Fruit fly (Drosophila melanogaster) whole organism, pupa: ENCODE results near the gene CG2147.

ENCODE experiments used
- CG10348 ChIP-seq: fragments of 200-800 bp; sonication (Bioruptor generic); IDR thresholded peaks from 2 replicates; pipeline ENCODE4 v1.3.6; 2022; ENCODE audit warnings: missing biosample characterization, missing genetic modification characterization
- CG12605 ChIP-seq: fragments of 200-800 bp; sonication (Bioruptor generic); IDR thresholded peaks from 2 replicates; pipeline ENCODE4 v1.3.6; 2022; ENCODE audit warnings: missing biosample characterization, missing genetic modification characterization
- CG13204 ChIP-seq: fragments of 200-800 bp; sonication (Bioruptor generic); optimal IDR thresholded peaks from 2 replicates; lab custom pipeline; 2018; ENCODE audit warnings: missing biosample characterization, mild to moderate bottlenecking, missing genetic modification characterization, moderate library complexity
- CG14655 ChIP-seq: fragments of 200-800 bp; sonication (Bioruptor generic); optimal IDR thresholded peaks from 3 replicates; lab custom pipeline; 2017; ENCODE audit warnings: mild to moderate bottlenecking, missing biosample characterization, missing genetic modification reagents, missing genetic modification characterization
- CG15710 ChIP-seq: fragments of 200-800 bp; sonication (Bioruptor generic); optimal IDR thresholded peaks from 2 replicates; lab custom pipeline; 2018; ENCODE audit warnings: missing biosample characterization, mild to moderate bottlenecking, missing genetic modification characterization, moderate library complexity
- CG17806 ChIP-seq: fragments of 200-800 bp; sonication (Bioruptor generic); optimal IDR thresholded peaks from 2 replicates; lab custom pipeline; 2018; ENCODE audit warnings: missing biosample characterization, mild to moderate bottlenecking, missing genetic modification characterization, moderate library complexity
- CG32121 ChIP-seq: fragments of 200-800 bp; sonication (Bioruptor generic); IDR thresholded peaks from 2 replicates; pipeline ENCODE4 v1.3.6; 2022; ENCODE audit warnings: missing biosample characterization, missing genetic modification characterization
- CG34367 ChIP-seq: fragments of 200-800 bp; sonication (Bioruptor generic); optimal IDR thresholded peaks from 2 replicates; lab custom pipeline; 2018; ENCODE audit warnings: missing biosample characterization, mild to moderate bottlenecking, missing genetic modification characterization
- CG4496 ChIP-seq: fragments of 200-800 bp; sonication (Bioruptor generic); IDR thresholded peaks from 3 replicates; pipeline ENCODE4 v1.3.6; 2022; ENCODE audit warnings: missing biosample characterization, missing genetic modification characterization
- CG8159 ChIP-seq: fragments of 200-800 bp; sonication (Bioruptor generic); optimal IDR thresholded peaks from 3 replicates; lab custom pipeline; 2018; ENCODE audit warnings: missing biosample characterization, mild to moderate bottlenecking, missing genetic modification characterization, moderate library complexity
- CG8301 ChIP-seq: fragments of 200-800 bp; sonication (Bioruptor generic); optimal IDR thresholded peaks from 2 replicates; lab custom pipeline; 2018; ENCODE audit warnings: missing biosample characterization, mild to moderate bottlenecking, missing genetic modification characterization
- CG9948 ChIP-seq: fragments of 200-800 bp; sonication (Bioruptor generic); optimal IDR thresholded peaks from 2 replicates; lab custom pipeline; 2018; ENCODE audit warnings: missing biosample characterization, mild to moderate bottlenecking, missing genetic modification characterization, moderate library complexity
- D1 ChIP-seq: fragments of 200-800 bp; sonication (Bioruptor generic); optimal IDR thresholded peaks from 2 replicates; lab custom pipeline; 2018; ENCODE audit warnings: missing biosample characterization, mild to moderate bottlenecking, missing genetic modification characterization, moderate library complexity
- EcR ChIP-seq: fragments of 200-800 bp; sonication (Bioruptor generic); optimal IDR thresholded peaks from 3 replicates; lab custom pipeline; 2019; ENCODE audit warnings: missing biosample characterization, missing genetic modification characterization, mild to moderate bottlenecking, moderate library complexity, missing genetic modification reagents
- Ets98B ChIP-seq: fragments of 200-800 bp; sonication (Bioruptor generic); IDR thresholded peaks from 2 replicates; pipeline ENCODE4 v1.3.6; 2022; ENCODE audit warnings: missing biosample characterization, missing genetic modification characterization
- Pif1A ChIP-seq: fragments of 200-800 bp; sonication (Bioruptor generic); optimal IDR thresholded peaks from 3 replicates; lab custom pipeline; 2016; ENCODE audit warnings: missing biosample characterization, missing genetic modification characterization
- Pif1B ChIP-seq: fragments of 200-800 bp; sonication (Bioruptor generic); optimal IDR thresholded peaks from 3 replicates; lab custom pipeline; 2016; ENCODE audit warnings: missing biosample characterization, missing genetic modification characterization
- Snoo ChIP-seq: fragments of 200-800 bp; sonication (Bioruptor generic); optimal IDR thresholded peaks from 3 replicates; lab custom pipeline; 2017; ENCODE audit warnings: missing biosample characterization, mild to moderate bottlenecking, missing genetic modification characterization, inconsistent platforms
- fd96Ca ChIP-seq: fragments of 200-800 bp; sonication (Bioruptor generic); IDR thresholded peaks from 3 replicates; pipeline ENCODE4 v1.3.6; 2022; ENCODE audit warnings: missing biosample characterization, missing genetic modification characterization
- gl ChIP-seq: fragments of 200-800 bp; sonication (Bioruptor generic); optimal IDR thresholded peaks from 2 replicates; lab custom pipeline; 2018; ENCODE audit warnings: missing biosample characterization, mild to moderate bottlenecking, missing genetic modification characterization
- rn ChIP-seq: fragments of 200-800 bp; sonication (Bioruptor generic); IDR thresholded peaks from 2 replicates; pipeline ENCODE4 v1.3.6; 2022; ENCODE audit warnings: missing biosample characterization, missing genetic modification characterization

Gene CG2147

dm6 chrX:8196157-8196526, 44.3 kb upstream of the CG2147 start:
- TF ChIP-seq CG4496 (no peak), CG14655 (peak; percentile 51), fd96Ca (GFP tag; lab: Robert Waterston, UW) (no peak), Snoo (tag; lab: Kevin White, UChicago) (peak; percentile 25), CG8159 (tag; lab: Kevin White, UChicago) (peak; percentile 38), CG8301 (peak; percentile 24), CG10348 (GFP tag; lab: Robert Waterston, UW) (no peak), CG9948 (tag; lab: Kevin White, UChicago) (peak; percentile 23)

- peak; percentile 63 for TF ChIP-seq Snoo (tag; lab: Kevin White, UChicago)
- peak; percentile 19 for TF ChIP-seq gl (tag; lab: Kevin White, UChicago)
- peak; percentile 83 for TF ChIP-seq CG12605 (GFP tag; lab: Robert Waterston, UW)
- peak; percentile 80 for TF ChIP-seq CG14655
- TF ChIP-seq EcR (GFP tag; lab: Kevin White, UChicago): peak; percentile 69
- TF ChIP-seq CG17806 (tag; lab: Kevin White, UChicago): peak; percentile 69
- peak; percentile 58 for TF ChIP-seq CG32121
- peak; percentile 82 for TF ChIP-seq fd96Ca (GFP tag; lab: Robert Waterston, UW)
- peak; percentile 55 for TF ChIP-seq rn (GFP tag; lab: Robert Waterston, UW)
- TF ChIP-seq Pif1A (GFP tag; lab: Kevin White, UChicago): peak; percentile 70
- peak; percentile 75 for TF ChIP-seq Pif1B (GFP tag; lab: Kevin White, UChicago)
- peak; percentile 79 for TF ChIP-seq Ets98B
- TF ChIP-seq CG8159 (tag; lab: Kevin White, UChicago): peak; percentile 55
- peak; percentile 55 for TF ChIP-seq CG15710 (tag; lab: Kevin White, UChicago)
- no peak for TF ChIP-seq D1 (tag; lab: Kevin White, UChicago)
- TF ChIP-seq CG8301: peak; percentile 68
- peak; percentile 89 for TF ChIP-seq CG4496
- peak; percentile 66 for TF ChIP-seq CG9948 (tag; lab: Kevin White, UChicago)
- TF ChIP-seq CG13204 (GFP tag; lab: Kevin White, UChicago): peak; percentile 81
- peak; percentile 67 for TF ChIP-seq CG34367 (tag; lab: Kevin White, UChicago)
- 0 out of 2 replicates have a peak, but pooled peaks have one; percentile 31 for TF ChIP-seq CG10348 (GFP tag; lab: Robert Waterston, UW)
Measured at dm6 chrX:8196598-8197228, 43.8 kb upstream of the CG2147 start.

dm6 chrX:8198935-8199580, 41.4 kb upstream of the CG2147 start:
- no peak for TF ChIP-seq CG9948 (tag; lab: Kevin White, UChicago)
- no peak for TF ChIP-seq CG15710 (tag; lab: Kevin White, UChicago)
- TF ChIP-seq CG34367 (tag; lab: Kevin White, UChicago): no peak
- TF ChIP-seq CG10348 (GFP tag; lab: Robert Waterston, UW): no peak
- TF ChIP-seq CG13204 (GFP tag; lab: Kevin White, UChicago): no peak
- no peak for TF ChIP-seq CG14655
- TF ChIP-seq Pif1B (GFP tag; lab: Kevin White, UChicago): no peak
- TF ChIP-seq fd96Ca (GFP tag; lab: Robert Waterston, UW): 0 out of 3 replicates have a peak, but pooled peaks have one; percentile 11

dm6 chrX:8202724-8203362, 37.6 kb upstream of the CG2147 start:
- TF ChIP-seq CG14655 (peak; percentile 47), rn (GFP tag; lab: Robert Waterston, UW) (no peak), D1 (tag; lab: Kevin White, UChicago) (no peak), CG4496 (peak; percentile 46; the same call in 2 of the 3 replicates), Ets98B (peak; percentile 28; the same call in 1 of the 2 replicates), CG8301 (peak; percentile 20), CG15710 (tag; lab: Kevin White, UChicago) (peak; percentile 25), Snoo (tag; lab: Kevin White, UChicago) (no peak), CG34367 (tag; lab: Kevin White, UChicago) (no peak), CG32121 (no peak), Pif1A (GFP tag; lab: Kevin White, UChicago) (peak; percentile 23), gl (tag; lab: Kevin White, UChicago) (no peak), Pif1B (GFP tag; lab: Kevin White, UChicago) (no peak), CG17806 (tag; lab: Kevin White, UChicago) (peak; percentile 29), EcR (GFP tag; lab: Kevin White, UChicago) (peak; percentile 73), CG9948 (tag; lab: Kevin White, UChicago) (peak; percentile 19), CG10348 (GFP tag; lab: Robert Waterston, UW) (no peak), CG13204 (GFP tag; lab: Kevin White, UChicago) (no peak), fd96Ca (GFP tag; lab: Robert Waterston, UW) (no peak; the same call in 2 of the 3 replicates), CG12605 (GFP tag; lab: Robert Waterston, UW) (no peak), CG8159 (tag; lab: Kevin White, UChicago) (peak; percentile 37)

dm6 chrX:8205625-8206252, 34.7 kb upstream of the CG2147 start:
- TF ChIP-seq CG32121: no peak
- TF ChIP-seq Snoo (tag; lab: Kevin White, UChicago): no peak
- TF ChIP-seq CG13204 (GFP tag; lab: Kevin White, UChicago): no peak
- no peak for TF ChIP-seq Pif1A (GFP tag; lab: Kevin White, UChicago)
- peak; percentile 34; the same call in 1 of the 3 replicates for TF ChIP-seq CG4496
- no peak for TF ChIP-seq Pif1B (GFP tag; lab: Kevin White, UChicago)
- no peak for TF ChIP-seq CG17806 (tag; lab: Kevin White, UChicago)
- no peak for TF ChIP-seq EcR (GFP tag; lab: Kevin White, UChicago)
- peak; percentile 27; the same call in 1 of the 2 replicates for TF ChIP-seq CG12605 (GFP tag; lab: Robert Waterston, UW)
- TF ChIP-seq CG10348 (GFP tag; lab: Robert Waterston, UW): no peak
- no peak for TF ChIP-seq CG8301
- peak; percentile 12 for TF ChIP-seq CG15710 (tag; lab: Kevin White, UChicago)
- no peak for TF ChIP-seq CG34367 (tag; lab: Kevin White, UChicago)
- peak; percentile 27; the same call in 1 of the 2 replicates for TF ChIP-seq Ets98B
- no peak for TF ChIP-seq CG14655
